Fruit fly (Drosophila melanogaster) whole organism, prepupa: ENCODE data around the gene ND-B17.

Experiments
- Blimp-1 ChIP-seq: fragments of 200-800 bp; sonication (Bioruptor generic); optimal IDR thresholded peaks from 3 replicates; lab custom pipeline; 2017; ENCODE audit warnings: missing biosample characterization, missing genetic modification characterization, mild to moderate bottlenecking, moderate library complexity, missing genetic modification reagents
- CG10631 ChIP-seq: fragments of 200-800 bp; sonication (Bioruptor generic); optimal IDR thresholded peaks from 2 replicates; lab custom pipeline; 2016; ENCODE audit warnings: missing biosample characterization, missing genetic modification characterization
- CG10669 ChIP-seq: fragments of 200-800 bp; sonication (Bioruptor generic); optimal IDR thresholded peaks from 3 replicates; lab custom pipeline; 2018; ENCODE audit warnings: missing biosample characterization, mild to moderate bottlenecking, missing genetic modification characterization, moderate library complexity
- CG11762 ChIP-seq: fragments of 200-800 bp; sonication (Bioruptor generic); optimal IDR thresholded peaks from 3 replicates; lab custom pipeline; 2016; ENCODE audit warnings: missing biosample characterization, missing genetic modification characterization; ENCODE audit not compliant: insufficient read depth
- CG11902 ChIP-seq: fragments of 200-800 bp; sonication (Bioruptor generic); optimal IDR thresholded peaks from 3 replicates; lab custom pipeline; 2016; ENCODE audit warnings: missing biosample characterization, missing genetic modification characterization
- CG15336 ChIP-seq: fragments of 200-800 bp; sonication (Bioruptor generic); IDR thresholded peaks from 2 replicates; pipeline ENCODE4 v1.3.6; 2022; ENCODE audit warnings: missing biosample characterization, missing genetic modification characterization
- CG1621 ChIP-seq: fragments of 200-800 bp; sonication (Bioruptor generic); optimal IDR thresholded peaks from 3 replicates; lab custom pipeline; 2018; ENCODE audit warnings: missing biosample characterization, mild to moderate bottlenecking, missing genetic modification characterization
- CG16779 ChIP-seq: fragments of 200-800 bp; sonication (Bioruptor generic); optimal IDR thresholded peaks from 3 replicates; lab custom pipeline; 2017; ENCODE audit warnings: missing biosample characterization, mild to moderate bottlenecking, missing genetic modification characterization
- CG3032 ChIP-seq: fragments of 200-800 bp; optimal IDR thresholded peaks from 2 replicates; lab custom pipeline; 2019; ENCODE audit warnings: missing biosample characterization, mild to moderate bottlenecking, missing genetic modification characterization, moderate library complexity
- CG31627 ChIP-seq: fragments of 200-800 bp; sonication (Bioruptor generic); optimal IDR thresholded peaks from 3 replicates; lab custom pipeline; 2016; ENCODE audit warnings: missing biosample characterization, missing genetic modification characterization
- CG32006 ChIP-seq: fragments of 200-800 bp; sonication (Bioruptor generic); optimal IDR thresholded peaks from 3 replicates; lab custom pipeline; 2017; ENCODE audit warnings: missing biosample characterization, mild to moderate bottlenecking, missing genetic modification characterization
- CG34406 ChIP-seq: fragments of 200-800 bp; sonication (Bioruptor generic); optimal IDR thresholded peaks from 3 replicates; lab custom pipeline; 2016; ENCODE audit warnings: missing biosample characterization, missing genetic modification characterization
- CG3919 ChIP-seq: fragments of 200-800 bp; sonication (Bioruptor generic); optimal IDR thresholded peaks from 3 replicates; lab custom pipeline; 2016; ENCODE audit warnings: missing biosample characterization, missing genetic modification characterization
- CG4318 ChIP-seq: fragments of 200-800 bp; sonication (Bioruptor generic); optimal IDR thresholded peaks from 3 replicates; lab custom pipeline; 2017; ENCODE audit warnings: missing biosample characterization, mild to moderate bottlenecking, missing genetic modification characterization
- CG6276 ChIP-seq: fragments of 200-800 bp; sonication (Bioruptor generic); optimal IDR thresholded peaks from 2 replicates; lab custom pipeline; 2017; ENCODE audit warnings: missing biosample characterization, mild to moderate bottlenecking, missing genetic modification characterization
- CG6808 ChIP-seq: fragments of 200-800 bp; sonication (Bioruptor generic); optimal IDR thresholded peaks from 3 replicates; lab custom pipeline; 2017; ENCODE audit warnings: missing biosample characterization, missing genetic modification characterization, mild to moderate bottlenecking, moderate library complexity, missing genetic modification reagents
- CG6854 ChIP-seq: fragments of 200-800 bp; sonication (Bioruptor generic); optimal IDR thresholded peaks from 2 replicates; lab custom pipeline; 2017; ENCODE audit warnings: missing biosample characterization, mild to moderate bottlenecking, missing genetic modification characterization
- CG7368 ChIP-seq: fragments of 200-800 bp; sonication (Bioruptor generic); optimal IDR thresholded peaks from 3 replicates; lab custom pipeline; 2016; ENCODE audit warnings: missing biosample characterization, missing genetic modification characterization
- CG8319 ChIP-seq: fragments of 200-800 bp; sonication (Bioruptor generic); optimal IDR thresholded peaks from 3 replicates; lab custom pipeline; 2016; ENCODE audit warnings: missing biosample characterization, missing genetic modification characterization
- CG8632 ChIP-seq: fragments of 200-800 bp; sonication (Bioruptor generic); optimal IDR thresholded peaks from 3 replicates; lab custom pipeline; 2016; ENCODE audit warnings: missing biosample characterization, missing genetic modification characterization
- CG9139 ChIP-seq: fragments of 200-800 bp; sonication (Bioruptor generic); optimal IDR thresholded peaks from 3 replicates; lab custom pipeline; 2017; ENCODE audit warnings: missing biosample characterization, mild to moderate bottlenecking, missing genetic modification characterization
- Eip75B ChIP-seq: fragments of 200-800 bp; sonication (Bioruptor generic); optimal IDR thresholded peaks from 3 replicates; lab custom pipeline; 2016; ENCODE audit warnings: missing biosample characterization, missing genetic modification characterization
- Eip78C ChIP-seq: fragments of 200-800 bp; sonication (Bioruptor generic); peaks from one replicate; lab custom pipeline; 2016; ENCODE audit warnings: missing biosample characterization, missing genetic modification characterization
- Eip93F ChIP-seq: fragments of 200-800 bp; sonication (Bioruptor generic); optimal IDR thresholded peaks from 2 replicates; lab custom pipeline; 2016; ENCODE audit warnings: missing biosample characterization, mild to moderate bottlenecking, missing genetic modification characterization
- Ets21C ChIP-seq: fragments of 200-800 bp; sonication (Bioruptor generic); optimal IDR thresholded peaks from 3 replicates; lab custom pipeline; 2016; ENCODE audit warnings: missing biosample characterization, missing genetic modification characterization
- Ets96B ChIP-seq: fragments of 200-800 bp; optimal IDR thresholded peaks from 2 replicates; lab custom pipeline; 2019; ENCODE audit warnings: missing biosample characterization, mild to moderate bottlenecking, missing genetic modification characterization, moderate library complexity
- Gug ChIP-seq: fragments of 200-800 bp; sonication (Bioruptor generic); IDR thresholded peaks from 2 replicates; pipeline ENCODE4 v1.3.6; 2022; ENCODE audit warnings: missing biosample characterization, missing genetic modification characterization
- Hr38 ChIP-seq: sonication (Bioruptor generic); optimal IDR thresholded peaks from 2 replicates; lab custom pipeline; 2016; ENCODE audit warnings: missing biosample characterization, missing genetic modification characterization
- Hr4 ChIP-seq: fragments of 200-800 bp; sonication (Bioruptor generic); optimal IDR thresholded peaks from 3 replicates; lab custom pipeline; 2016; ENCODE audit warnings: missing biosample characterization, missing genetic modification characterization
- Lpt ChIP-seq: fragments of 200-800 bp; sonication (Bioruptor generic); optimal IDR thresholded peaks from 3 replicates; lab custom pipeline; 2016; ENCODE audit warnings: missing biosample characterization, missing genetic modification characterization
- Met ChIP-seq: fragments of 200-800 bp; sonication (Bioruptor generic); optimal IDR thresholded peaks from 3 replicates; lab custom pipeline; 2016; ENCODE audit warnings: missing biosample characterization, missing genetic modification characterization
- OdsH ChIP-seq: fragments of 200-800 bp; sonication (Bioruptor generic); optimal IDR thresholded peaks from 3 replicates; lab custom pipeline; 2016; ENCODE audit warnings: missing biosample characterization, missing genetic modification characterization
- Smox ChIP-seq: fragments of 200-800 bp; sonication (Bioruptor generic); optimal IDR thresholded peaks from 3 replicates; lab custom pipeline; 2016; ENCODE audit warnings: missing biosample characterization, missing genetic modification characterization
- Sox102F ChIP-seq: fragments of 200-800 bp; sonication (Bioruptor generic); optimal IDR thresholded peaks from 2 replicates; lab custom pipeline; 2016; ENCODE audit warnings: missing biosample characterization, mild to moderate bottlenecking, missing genetic modification characterization
- Sox14 ChIP-seq: fragments of 200-800 bp; sonication (Bioruptor generic); optimal IDR thresholded peaks from 3 replicates; lab custom pipeline; 2016; ENCODE audit warnings: missing biosample characterization, missing genetic modification characterization
- Sox15 ChIP-seq: fragments of 200-800 bp; sonication (Bioruptor generic); optimal IDR thresholded peaks from 3 replicates; lab custom pipeline; 2016; ENCODE audit warnings: missing biosample characterization, missing genetic modification characterization
- achi ChIP-seq: fragments of 200-800 bp; sonication (Bioruptor generic); optimal IDR thresholded peaks from 3 replicates; lab custom pipeline; 2016; ENCODE audit warnings: missing biosample characterization, missing genetic modification characterization
- acj6 ChIP-seq: fragments of 200-800 bp; sonication (Bioruptor generic); optimal IDR thresholded peaks from 3 replicates; lab custom pipeline; 2016; ENCODE audit warnings: missing biosample characterization, missing genetic modification characterization
- dac ChIP-seq: fragments of 200-800 bp; sonication (Bioruptor generic); optimal IDR thresholded peaks from 2 replicates; lab custom pipeline; 2017; ENCODE audit warnings: missing biosample characterization, mild to moderate bottlenecking, missing genetic modification characterization
- dsx ChIP-seq: fragments of 200-800 bp; optimal IDR thresholded peaks from 3 replicates; lab custom pipeline; 2019; ENCODE audit warnings: missing biosample characterization, mild to moderate bottlenecking, missing genetic modification characterization, moderate library complexity; ENCODE audit not compliant: poor library complexity, severe bottlenecking
- eg ChIP-seq: fragments of 200-800 bp; sonication (Bioruptor generic); IDR thresholded peaks from 3 replicates; pipeline ENCODE4 v1.3.6; 2022; ENCODE audit warnings: missing biosample characterization, missing genetic modification characterization
- fd59A ChIP-seq: fragments of 200-800 bp; sonication (Bioruptor generic); optimal IDR thresholded peaks from 2 replicates; lab custom pipeline; 2017; ENCODE audit warnings: missing biosample characterization, mild to moderate bottlenecking, missing genetic modification characterization, missing genetic modification reagents
- fkh ChIP-seq: fragments of 200-800 bp; sonication (Bioruptor generic); optimal IDR thresholded peaks from 3 replicates; lab custom pipeline; 2017; ENCODE audit warnings: missing biosample characterization, mild to moderate bottlenecking, missing genetic modification characterization, moderate library complexity
- lz ChIP-seq: fragments of 200-800 bp; sonication (Bioruptor generic); optimal IDR thresholded peaks from 3 replicates; lab custom pipeline; 2016; ENCODE audit warnings: missing biosample characterization, missing genetic modification characterization
- net ChIP-seq: fragments of 200-800 bp; sonication (Bioruptor generic); optimal IDR thresholded peaks from 3 replicates; lab custom pipeline; 2016; ENCODE audit warnings: missing biosample characterization, missing genetic modification characterization
- pdm3 ChIP-seq: fragments of 200-800 bp; sonication (Bioruptor generic); optimal IDR thresholded peaks from 3 replicates; lab custom pipeline; 2016; ENCODE audit warnings: missing biosample characterization, missing genetic modification characterization
- spab ChIP-seq: fragments of 200-800 bp; sonication (Bioruptor generic); optimal IDR thresholded peaks from 2 replicates; lab custom pipeline; 2017; ENCODE audit warnings: missing biosample characterization, mild to moderate bottlenecking, missing genetic modification characterization, missing genetic modification reagents
- svp ChIP-seq: fragments of 200-800 bp; sonication (Bioruptor generic); peaks from one replicate; lab custom pipeline; 2016; ENCODE audit warnings: missing biosample characterization, missing genetic modification characterization
- topi ChIP-seq: fragments of 200-800 bp; sonication (Bioruptor generic); optimal IDR thresholded peaks from 3 replicates; lab custom pipeline; 2016; ENCODE audit warnings: missing biosample characterization, missing genetic modification characterization
- vri ChIP-seq: fragments of 200-800 bp; sonication (Bioruptor generic); optimal IDR thresholded peaks from 3 replicates; lab custom pipeline; 2016; ENCODE audit warnings: missing biosample characterization, mild to moderate bottlenecking, missing genetic modification characterization

The ND-B17 gene

dm6 chr2L:15746600-15747393 lies 4.1 kb downstream of the ND-B17 start:
- TF ChIP-seq CG3919 (GFP tag; lab: Kevin White, UChicago) (peak; percentile 84), Sox102F (GFP tag; lab: Kevin White, UChicago) (peak; percentile 43), vri (peak; percentile 35), CG6808 (GFP tag; lab: Kevin White, UChicago) (no peak), achi (GFP tag; lab: Kevin White, UChicago) (peak; percentile 79), Lpt (GFP tag; lab: Kevin White, UChicago) (peak; percentile 49), CG8319 (GFP tag; lab: Kevin White, UChicago) (peak; percentile 79), net (GFP tag; lab: Kevin White, UChicago) (peak; percentile 66), Blimp-1 (peak; percentile 73), Sox14 (GFP tag; lab: Kevin White, UChicago) (peak; percentile 56), Gug (GFP tag; lab: Robert Waterston, UW) (peak; percentile 36; the same call in 1 of the 2 replicates), fkh (GFP tag; lab: Kevin White, UChicago) (peak; percentile 70), Ets96B (tag; lab: Kevin White, UChicago) (peak; percentile 86), dac (peak; percentile 71), svp (GFP tag; lab: Kevin White, UChicago) (peak; percentile 78), Eip75B (GFP tag; lab: Kevin White, UChicago) (peak; percentile 53), CG10669 (GFP tag; lab: Kevin White, UChicago) (peak; percentile 77), CG9139 (no peak), CG31627 (GFP tag; lab: Kevin White, UChicago) (peak; percentile 58), Smox (GFP tag; lab: Kevin White, UChicago) (peak; percentile 66), CG7368 (GFP tag; lab: Kevin White, UChicago) (no peak), CG11902 (GFP tag; lab: Kevin White, UChicago) (peak; percentile 74), Met (GFP tag; lab: Kevin White, UChicago) (peak; percentile 70), Hr38 (GFP tag; lab: Kevin White, UChicago) (no peak), CG16779 (no peak), Sox15 (peak; percentile 81), eg (no peak; the same call in 1 of the 3 replicates), CG1621 (tag; lab: Kevin White, UChicago) (peak; percentile 20), spab (GFP tag; lab: Kevin White, UChicago) (peak; percentile 70), Hr4 (GFP tag; lab: Kevin White, UChicago) (peak; percentile 47), OdsH (GFP tag; lab: Kevin White, UChicago) (peak; percentile 86), Eip93F (GFP tag; lab: Kevin White, UChicago) (no peak), CG34406 (GFP tag; lab: Kevin White, UChicago) (peak; percentile 90), CG3032 (tag; lab: Kevin White, UChicago) (peak; percentile 92), CG10631 (GFP tag; lab: Kevin White, UChicago) (peak; percentile 90), CG6854 (GFP tag; lab: Kevin White, UChicago) (peak; percentile 49), CG6276 (GFP tag; lab: Kevin White, UChicago) (no peak), fd59A (GFP tag; lab: Kevin White, UChicago) (peak; percentile 55), acj6 (GFP tag; lab: Kevin White, UChicago) (peak; percentile 83), CG11762 (GFP tag; lab: Kevin White, UChicago) (peak; percentile 76), dsx (GFP tag; lab: Kevin White, UChicago) (peak; percentile 99), pdm3 (peak; percentile 66), topi (peak; percentile 66), lz (GFP tag; lab: Kevin White, UChicago) (peak; percentile 63), Eip78C (GFP tag; lab: Kevin White, UChicago) (peak; percentile 89), CG8632 (GFP tag; lab: Kevin White, UChicago) (peak; percentile 86), CG4318 (peak; percentile 86), CG32006 (GFP tag; lab: Kevin White, UChicago) (peak; percentile 92), CG15336 (peak; percentile 86), Ets21C (GFP tag; lab: Kevin White, UChicago) (peak; percentile 39)
